Fruit fly (Drosophila melanogaster): Measurements from ENCODE around the gene Lst8.

Gene Lst8

dm6 chrX:9576504-9577337, 29.0 kb downstream of the Lst8 start:
- TF ChIP-seq Crg-1 (GFP tag; optimal IDR thresholded peaks at IDR 0.05), result peak; percentile 65
- no peak for TF ChIP-seq toe (GFP tag; optimal IDR thresholded peaks at IDR 0.05)
- TF ChIP-seq CG7045 (GFP tag; optimal IDR thresholded peaks at IDR 0.05), result no peak
- no peak for TF ChIP-seq Hr96 (GFP tag; optimal IDR thresholded peaks at IDR 0.05)
- peak; percentile 20 for TF ChIP-seq cic (GFP tag; optimal IDR thresholded peaks at IDR 0.05)
- peak; percentile 19 for TF ChIP-seq kay (GFP tag; ENCODE audit: borderline replicate concordance)
- peak; percentile 16 for TF ChIP-seq CG12768 (GFP tag; optimal IDR thresholded peaks at IDR 0.05)
- TF ChIP-seq pad (GFP tag; optimal IDR thresholded peaks at IDR 0.05), result peak; percentile 25
- peak; percentile 27 for TF ChIP-seq Mnt (GFP tag; optimal IDR thresholded peaks at IDR 0.05)
- TF ChIP-seq CG7101 (tag; optimal IDR thresholded peaks at IDR 0.05), result peak; percentile 36
- TF ChIP-seq CG14711 (tag; optimal IDR thresholded peaks at IDR 0.05), result no peak

dm6 chrX:9576147-9576503, 29.6 kb downstream of the Lst8 start, which contains the start of gene CG42395:
TSS of gene CG42395 (minus strand) at chrX:9576247.
- TF ChIP-seq cnc (optimal IDR thresholded peaks at IDR 0.05) (no peak), CG33017 (tag; optimal IDR thresholded peaks at IDR 0.05) (no peak), CG5204 (GFP tag; optimal IDR thresholded peaks at IDR 0.05) (no peak), cic (GFP tag; optimal IDR thresholded peaks at IDR 0.05) (no peak), CG14711 (tag; optimal IDR thresholded peaks at IDR 0.05) (no peak), Mnt (GFP tag; optimal IDR thresholded peaks at IDR 0.05) (no peak), ovo (GFP tag; optimal IDR thresholded peaks at IDR 0.05) (no peak), CG11617 (GFP tag; optimal IDR thresholded peaks at IDR 0.05) (no peak), kay (GFP tag; ENCODE audit: borderline replicate concordance) (no peak), Crg-1 (GFP tag; optimal IDR thresholded peaks at IDR 0.05) (no peak), CG7101 (tag; optimal IDR thresholded peaks at IDR 0.05) (no peak), CG7045 (GFP tag; optimal IDR thresholded peaks at IDR 0.05) (no peak), CG1620 (GFP tag; optimal IDR thresholded peaks at IDR 0.05) (no peak), pad (GFP tag; optimal IDR thresholded peaks at IDR 0.05) (no peak), Hr96 (GFP tag; optimal IDR thresholded peaks at IDR 0.05) (no peak)

- TF ChIP-seq CG7101 (tag; optimal IDR thresholded peaks at IDR 0.05), result no peak
- no peak for TF ChIP-seq pad (GFP tag; optimal IDR thresholded peaks at IDR 0.05)
- TF ChIP-seq CG5204 (GFP tag; optimal IDR thresholded peaks at IDR 0.05), result no peak
- TF ChIP-seq bab1 (GFP tag; optimal IDR thresholded peaks at IDR 0.05), result no peak
- no peak for TF ChIP-seq CG12768 (GFP tag; optimal IDR thresholded peaks at IDR 0.05)
- TF ChIP-seq Crg-1 (GFP tag; optimal IDR thresholded peaks at IDR 0.05), result no peak
- TF ChIP-seq kay (GFP tag; ENCODE audit: borderline replicate concordance), result no peak
- TF ChIP-seq cnc (optimal IDR thresholded peaks at IDR 0.05), result no peak
- TF ChIP-seq Mnt (GFP tag; optimal IDR thresholded peaks at IDR 0.05), result no peak
- no peak for TF ChIP-seq CG7045 (GFP tag; optimal IDR thresholded peaks at IDR 0.05)
- no peak for TF ChIP-seq ovo (GFP tag; optimal IDR thresholded peaks at IDR 0.05)
- TF ChIP-seq Clk (GFP tag; optimal IDR thresholded peaks at IDR 0.05), result no peak
- no peak for TF ChIP-seq CG11617 (GFP tag; optimal IDR thresholded peaks at IDR 0.05)
- no peak for TF ChIP-seq cic (GFP tag; optimal IDR thresholded peaks at IDR 0.05)
- no peak for TF ChIP-seq CG14711 (tag; optimal IDR thresholded peaks at IDR 0.05)
- no peak for TF ChIP-seq CG33017 (tag; optimal IDR thresholded peaks at IDR 0.05)
- no peak for TF ChIP-seq tj (GFP tag; optimal IDR thresholded peaks at IDR 0.05)
- no peak for TF ChIP-seq Hr96 (GFP tag; optimal IDR thresholded peaks at IDR 0.05)
Observed at dm6 chrX:9571208-9571607, 34.6 kb downstream of the Lst8 start, which contains the start of gene Cubn. TSS of gene Cubn (minus strand) at chrX:9571308.

DNA sequence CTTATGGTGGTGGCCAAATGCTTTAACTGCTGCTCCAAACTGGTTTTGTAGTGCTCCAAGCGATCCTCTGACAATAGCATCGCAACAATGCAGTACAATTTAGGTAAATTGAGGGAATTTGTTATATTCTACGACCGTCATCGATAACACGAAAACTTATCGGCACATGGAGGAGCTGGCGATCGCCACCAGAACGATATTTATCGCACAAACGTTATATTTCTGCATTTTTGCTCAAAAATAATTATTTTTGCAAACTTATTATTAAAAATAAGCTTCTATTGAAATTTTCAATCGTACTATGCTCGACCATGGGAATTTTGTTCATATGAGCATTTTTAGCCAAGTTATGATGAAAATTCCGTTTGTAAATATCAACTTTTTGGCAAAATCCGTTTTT, 49.4 kb downstream of the Lst8 start, which contains the start of gene CG15317:
Gene CG15317 (minus strand): TSS at position 148 of the 400 bp plus-strand sequence.
- TF ChIP-seq CG1620 (GFP tag; optimal IDR thresholded peaks at IDR 0.05), result peak; percentile 16
- TF ChIP-seq CG11617 (GFP tag; optimal IDR thresholded peaks at IDR 0.05), result no peak
- TF ChIP-seq Mnt (GFP tag; optimal IDR thresholded peaks at IDR 0.05), result peak; percentile 90
- no peak for TF ChIP-seq CG7045 (GFP tag; optimal IDR thresholded peaks at IDR 0.05)
- TF ChIP-seq tj (GFP tag; optimal IDR thresholded peaks at IDR 0.05), result no peak

dm6 chrX:9554346-9554808, 51.4 kb downstream of the Lst8 start, which contains the start of gene RpS28b:
TSS of gene RpS28b (plus strand) at chrX:9554623.
- TF ChIP-seq Clk (GFP tag; optimal IDR thresholded peaks at IDR 0.05) (peak; percentile 3), CG5204 (GFP tag; optimal IDR thresholded peaks at IDR 0.05) (peak; percentile 47), toe (GFP tag; optimal IDR thresholded peaks at IDR 0.05) (peak; percentile 41), CG7045 (GFP tag; optimal IDR thresholded peaks at IDR 0.05) (peak; percentile 63), tj (GFP tag; optimal IDR thresholded peaks at IDR 0.05) (peak; percentile 84), CG12768 (GFP tag; optimal IDR thresholded peaks at IDR 0.05) (peak; percentile 74), Mnt (GFP tag; optimal IDR thresholded peaks at IDR 0.05) (peak; percentile 95), CG1620 (GFP tag; optimal IDR thresholded peaks at IDR 0.05) (peak; percentile 98), Hr96 (GFP tag; optimal IDR thresholded peaks at IDR 0.05) (peak; percentile 98), ovo (GFP tag; optimal IDR thresholded peaks at IDR 0.05) (peak; percentile 98), pad (GFP tag; optimal IDR thresholded peaks at IDR 0.05) (peak; percentile 88), CG7101 (tag; optimal IDR thresholded peaks at IDR 0.05) (peak; percentile 94), CG33017 (tag; optimal IDR thresholded peaks at IDR 0.05) (peak; percentile 58), Crg-1 (GFP tag; optimal IDR thresholded peaks at IDR 0.05) (peak; percentile 92), CG11617 (GFP tag; optimal IDR thresholded peaks at IDR 0.05) (peak; percentile 94), bab1 (GFP tag; optimal IDR thresholded peaks at IDR 0.05) (peak; percentile 92), cic (GFP tag; optimal IDR thresholded peaks at IDR 0.05) (peak; percentile 44), cnc (optimal IDR thresholded peaks at IDR 0.05) (no peak), CG14711 (tag; optimal IDR thresholded peaks at IDR 0.05) (peak; percentile 62), kay (GFP tag; ENCODE audit: borderline replicate concordance) (no peak)

Measured in whole organism, adult.